Fruit fly (Drosophila melanogaster) whole organism, embryonic: Measurements from ENCODE around the gene CG4497.

Experiments
- ATbp ChIP-seq: fragments of 200-800 bp; sonication (Bioruptor generic); optimal IDR thresholded peaks from 2 replicates; lab custom pipeline; 2017; ENCODE audit warnings: missing biosample characterization, mild to moderate bottlenecking, missing genetic modification characterization, missing genetic modification reagents
- BtbVII ChIP-seq: fragments of 200-800 bp; sonication (Bioruptor generic); optimal IDR thresholded peaks from 3 replicates; lab custom pipeline; 2017; ENCODE audit warnings: missing biosample characterization, mild to moderate bottlenecking, missing genetic modification characterization
- CG10321 ChIP-seq: fragments of 200-800 bp; sonication (Bioruptor generic); IDR thresholded peaks from 2 replicates; pipeline ENCODE4 v1.3.6; 2022; ENCODE audit warnings: missing biosample characterization, missing genetic modification characterization
- CG10979 ChIP-seq: fragments of 200-800 bp; sonication (Bioruptor generic); optimal IDR thresholded peaks from 2 replicates; lab custom pipeline; 2018; ENCODE audit warnings: missing biosample characterization, mild to moderate bottlenecking, missing genetic modification characterization, moderate library complexity
- CG11398 ChIP-seq: fragments of 200-800 bp; sonication (Bioruptor generic); optimal IDR thresholded peaks from 2 replicates; lab custom pipeline; 2016; ENCODE audit warnings: missing biosample characterization, missing genetic modification characterization
- CG17612 ChIP-seq: fragments of 200-800 bp; sonication (Bioruptor generic); IDR thresholded peaks from 2 replicates; pipeline ENCODE4 v1.3.6; 2022; ENCODE audit warnings: missing biosample characterization, missing genetic modification characterization
- CG18011 ChIP-seq: fragments of 200-800 bp; sonication (Bioruptor generic); optimal IDR thresholded peaks from 2 replicates; lab custom pipeline; 2017; ENCODE audit warnings: missing biosample characterization, missing genetic modification characterization, mild to moderate bottlenecking, moderate library complexity, missing genotype
- CG2875 ChIP-seq: fragments of 200-800 bp; sonication (Bioruptor generic); optimal IDR thresholded peaks from 2 replicates; lab custom pipeline; 2017; ENCODE audit warnings: missing biosample characterization, mild to moderate bottlenecking, missing genetic modification characterization, missing genetic modification reagents
- CG31388 ChIP-seq: fragments of 200-800 bp; sonication (Bioruptor generic); optimal IDR thresholded peaks from 2 replicates; lab custom pipeline; 2016; ENCODE audit warnings: missing biosample characterization, missing genetic modification characterization
- CG3163 ChIP-seq: fragments of 200-800 bp; sonication (Bioruptor generic); optimal IDR thresholded peaks from 3 replicates; lab custom pipeline; 2016; ENCODE audit warnings: missing biosample characterization, missing genetic modification characterization
- CG32532 ChIP-seq: fragments of 200-800 bp; sonication (Bioruptor generic); IDR thresholded peaks from 2 replicates; pipeline ENCODE4 v1.3.6; 2022; ENCODE audit warnings: missing biosample characterization, missing genetic modification characterization
- CG34376 ChIP-seq: fragments of 200-800 bp; sonication (Bioruptor generic); optimal IDR thresholded peaks from 2 replicates; lab custom pipeline; 2018; ENCODE audit warnings: missing biosample characterization, mild to moderate bottlenecking, missing genetic modification characterization
- CG3995 ChIP-seq: fragments of 200-800 bp; sonication (Bioruptor generic); optimal IDR thresholded peaks from 3 replicates; lab custom pipeline; 2016; ENCODE audit warnings: missing biosample characterization, missing genetic modification characterization
- CG42726 ChIP-seq: fragments of 200-800 bp; sonication (Bioruptor generic); IDR thresholded peaks from 2 replicates; pipeline ENCODE4 v1.3.6; 2022; ENCODE audit warnings: missing biosample characterization, missing genetic modification characterization; ENCODE audit not compliant: partially characterized antibody
- CG5180 ChIP-seq: fragments of 200-800 bp; sonication (Bioruptor generic); optimal IDR thresholded peaks from 3 replicates; lab custom pipeline; 2017; ENCODE audit warnings: missing biosample characterization, missing genetic modification characterization, mild to moderate bottlenecking, moderate library complexity, missing genetic modification reagents
- CG5245 ChIP-seq: fragments of 200-800 bp; sonication (Bioruptor generic); optimal IDR thresholded peaks from 3 replicates; lab custom pipeline; 2016; ENCODE audit warnings: missing biosample characterization, missing genetic modification characterization
- CG6813 ChIP-seq: fragments of 200-800 bp; sonication (Bioruptor generic); optimal IDR thresholded peaks from 2 replicates; lab custom pipeline; 2017; ENCODE audit warnings: missing biosample characterization, missing genetic modification characterization, mild to moderate bottlenecking, moderate library complexity, missing genetic modification reagents
- CG7928 ChIP-seq: fragments of 200-800 bp; sonication (Bioruptor generic); optimal IDR thresholded peaks from 2 replicates; lab custom pipeline; 2017; ENCODE audit warnings: missing biosample characterization, mild to moderate bottlenecking, missing genetic modification characterization
- CG7963 ChIP-seq: fragments of 200-800 bp; sonication (Bioruptor generic); IDR thresholded peaks from 3 replicates; pipeline ENCODE4 v1.3.6; 2022; ENCODE audit warnings: missing biosample characterization, missing genetic modification characterization; ENCODE audit not compliant: partially characterized antibody
- Dll ChIP-seq: fragments of 200-800 bp; sonication (Bioruptor generic); IDR thresholded peaks from 4 replicates; pipeline ENCODE4 v1.3.6; 2022; ENCODE audit warnings: missing biosample characterization, missing genetic modification characterization; ENCODE audit not compliant: partially characterized antibody
- Fer3 ChIP-seq: fragments of 200-800 bp; sonication (Bioruptor generic); optimal IDR thresholded peaks from 2 replicates; lab custom pipeline; 2018; ENCODE audit warnings: missing biosample characterization, mild to moderate bottlenecking, missing genetic modification characterization, moderate library complexity
- HLH4C ChIP-seq: fragments of 200-800 bp; sonication (Bioruptor generic); IDR thresholded peaks from 3 replicates; pipeline ENCODE4 v1.3.6; 2022; ENCODE audit warnings: missing biosample characterization, missing genetic modification characterization; ENCODE audit not compliant: partially characterized antibody
- HmgD ChIP-seq: fragments of 200-800 bp; sonication (Bioruptor generic); optimal IDR thresholded peaks from 3 replicates; lab custom pipeline; 2016; ENCODE audit warnings: missing biosample characterization, missing genetic modification characterization
- Hr51 ChIP-seq, 2 experiments: fragments of 200-800 bp; sonication (Bioruptor generic); optimal IDR thresholded peaks; 2 replicates in 1 of 2; 3 replicates in 1 of 2; lab custom pipeline; 2016 to 2018; ENCODE audit warnings: missing biosample characterization in 2 of 2, missing genetic modification characterization in 2 of 2, mild to moderate bottlenecking in 1 of 2, moderate library complexity in 1 of 2
- Hsf ChIP-seq: fragments of 200-800 bp; sonication (Bioruptor generic); optimal IDR thresholded peaks from 3 replicates; lab custom pipeline; 2016; ENCODE audit warnings: missing biosample characterization, missing genetic modification characterization
- Kr ChIP-seq: fragments of 200-800 bp; sonication (Bioruptor generic); optimal IDR thresholded peaks from 2 replicates; lab custom pipeline; 2017; ENCODE audit warnings: missing biosample characterization, mild to moderate bottlenecking, missing genetic modification characterization
- Med ChIP-seq: fragments of 200-800 bp; sonication (Bioruptor generic); peaks from one replicate; lab custom pipeline; 2016; ENCODE audit warnings: missing biosample characterization, missing genetic modification characterization, mild to moderate bottlenecking, inconsistent platforms, moderate library complexity
- PHDP ChIP-seq: fragments of 200-800 bp; sonication (Bioruptor generic); optimal IDR thresholded peaks from 3 replicates; lab custom pipeline; 2018; ENCODE audit warnings: missing biosample characterization, mild to moderate bottlenecking, missing genetic modification characterization, moderate library complexity
- Scr ChIP-seq: fragments of 200-800 bp; sonication (Bioruptor generic); IDR thresholded peaks from 2 replicates; pipeline ENCODE4 v1.3.6; 2022; ENCODE audit warnings: missing biosample characterization, missing genetic modification characterization; ENCODE audit not compliant: partially characterized antibody
- Six4 ChIP-seq: fragments of 200-800 bp; sonication (Bioruptor generic); optimal IDR thresholded peaks from 2 replicates; lab custom pipeline; 2016; ENCODE audit warnings: missing biosample characterization, missing genetic modification characterization
- az2 ChIP-seq: fragments of 200-800 bp; sonication (Bioruptor generic); optimal IDR thresholded peaks from 3 replicates; lab custom pipeline; 2016; ENCODE audit warnings: missing biosample characterization, missing genetic modification characterization
- fd102C ChIP-seq: fragments of 200-800 bp; sonication (Bioruptor generic); optimal IDR thresholded peaks from 2 replicates; lab custom pipeline; 2018; ENCODE audit warnings: missing biosample characterization, mild to moderate bottlenecking, missing genetic modification characterization, moderate library complexity
- fd64A ChIP-seq: fragments of 200-800 bp; sonication (Bioruptor generic); optimal IDR thresholded peaks from 3 replicates; lab custom pipeline; 2018; ENCODE audit warnings: missing biosample characterization, mild to moderate bottlenecking, missing genetic modification characterization
- h ChIP-seq: fragments of >200 bp; optimal IDR thresholded peaks from 2 replicates; lab custom pipeline; 2017
- insv ChIP-seq, 2 experiments: fragments of 200-800 bp; sonication (Bioruptor generic); optimal IDR thresholded peaks; 3 replicates each; lab custom pipeline; 2016 to 2018; ENCODE audit warnings: missing biosample characterization in 2 of 2, missing genetic modification characterization in 2 of 2
- jigr1 ChIP-seq: fragments of 200-800 bp; sonication (Bioruptor generic); IDR thresholded peaks from 3 replicates; pipeline ENCODE4 v1.3.6; 2022; ENCODE audit warnings: missing biosample characterization, missing genetic modification characterization
- lbe ChIP-seq: fragments of 200-800 bp; sonication (Bioruptor generic); optimal IDR thresholded peaks from 2 replicates; lab custom pipeline; 2016; ENCODE audit warnings: missing biosample characterization, mild to moderate bottlenecking, missing genetic modification characterization
- mirr ChIP-seq: fragments of 200-800 bp; sonication (Bioruptor generic); optimal IDR thresholded peaks from 3 replicates; lab custom pipeline; 2018; ENCODE audit warnings: missing biosample characterization, mild to moderate bottlenecking, missing genetic modification characterization
- org-1 ChIP-seq: fragments of 200-800 bp; sonication (Bioruptor generic); optimal IDR thresholded peaks from 2 replicates; lab custom pipeline; 2017; ENCODE audit warnings: missing biosample characterization, missing genetic modification characterization
- otp ChIP-seq: fragments of 200-800 bp; sonication (Bioruptor generic); IDR thresholded peaks from 3 replicates; pipeline ENCODE4, ENCODE4 v1.3.6; 2022; ENCODE audit warnings: missing biosample characterization, missing genetic modification characterization
- pita ChIP-seq: fragments of 200-800 bp; sonication (Bioruptor generic); optimal IDR thresholded peaks from 2 replicates; lab custom pipeline; 2017; ENCODE audit warnings: missing biosample characterization, mild to moderate bottlenecking, missing genetic modification characterization
- sim ChIP-seq: fragments of 200-800 bp; sonication (Bioruptor generic); IDR thresholded peaks from 2 replicates; pipeline ENCODE4 v1.3.6; 2022; ENCODE audit warnings: missing biosample characterization, missing genetic modification characterization
- sisA ChIP-seq: fragments of 200-800 bp; sonication (Bioruptor generic); IDR thresholded peaks from 2 replicates; pipeline ENCODE4 v1.3.6; 2022; ENCODE audit warnings: missing biosample characterization, missing genetic modification characterization
- slp2 ChIP-seq: fragments of 200-800 bp; sonication (Bioruptor generic); optimal IDR thresholded peaks from 2 replicates; lab custom pipeline; 2016; ENCODE audit warnings: missing biosample characterization, missing genetic modification characterization
- sna ChIP-seq: fragments of 200-800 bp; sonication (Bioruptor generic); IDR thresholded peaks from 2 replicates; pipeline ENCODE4 v1.3.6; 2022; ENCODE audit warnings: missing biosample characterization, missing genetic modification characterization; ENCODE audit not compliant: partially characterized antibody
- sug ChIP-seq: fragments of 200-800 bp; optimal IDR thresholded peaks from 2 replicates; lab custom pipeline; 2019; ENCODE audit warnings: missing biosample characterization, mild to moderate bottlenecking, missing genetic modification characterization, moderate library complexity
- tgo ChIP-seq: fragments of 200-800 bp; sonication (Bioruptor generic); IDR thresholded peaks from 3 replicates; pipeline ENCODE4 v1.3.6; 2022; ENCODE audit warnings: missing biosample characterization, missing genetic modification characterization
- twi ChIP-seq: fragments of 200-800 bp; optimal IDR thresholded peaks from 2 replicates; lab custom pipeline; 2019; ENCODE audit warnings: missing biosample characterization, mild to moderate bottlenecking, missing genetic modification characterization, moderate library complexity
- wor ChIP-seq: fragments of 200-800 bp; sonication (Bioruptor generic); IDR thresholded peaks from 2 replicates; pipeline ENCODE4 v1.3.6; 2022; ENCODE audit warnings: missing biosample characterization, missing genetic modification characterization

Gene CG4497

DNA sequence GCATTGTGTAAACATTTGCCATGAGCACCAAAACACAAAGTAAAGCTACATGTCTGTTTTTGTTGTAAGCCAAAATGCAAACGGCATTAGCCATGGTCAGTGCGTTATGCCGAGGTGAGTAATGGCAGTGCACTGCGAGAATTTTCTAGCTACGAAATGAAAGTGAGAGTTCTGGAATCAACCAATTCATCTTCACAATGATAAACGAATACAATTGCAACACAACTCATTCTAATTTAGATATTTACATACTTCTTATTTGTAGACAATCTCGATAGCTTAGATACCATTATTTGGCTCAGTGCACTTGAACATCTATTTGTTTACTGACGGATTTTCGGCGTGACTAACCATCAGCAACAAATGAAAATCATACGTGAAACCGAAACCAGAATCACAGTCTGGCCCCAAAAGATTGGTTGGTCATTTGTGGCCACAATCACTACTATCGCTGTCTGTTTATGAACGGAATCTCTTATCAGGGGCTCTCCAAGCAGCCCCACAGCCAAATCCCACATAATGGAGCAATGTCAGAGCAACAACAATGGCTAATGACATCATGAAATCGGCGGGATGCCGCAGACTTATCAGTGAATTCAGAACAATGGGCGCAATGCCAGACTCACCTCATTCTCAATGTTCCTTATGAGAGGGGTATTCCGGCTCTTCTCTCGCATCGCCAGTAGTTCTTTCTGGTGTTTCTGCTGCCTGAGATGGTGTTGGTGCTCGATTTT is 39.4 kb downstream of the CG4497 start (continued):
- TF ChIP-seq fd64A (GFP tag; lab: Kevin White, UChicago) (no peak), sim (no peak), CG3995 (GFP tag; lab: Kevin White, UChicago) (no peak), HmgD (no peak), CG34376 (GFP tag; lab: Kevin White, UChicago) (no peak), Fer3 (tag; lab: Kevin White, UChicago) (no peak), HLH4C (no peak), CG6813 (GFP tag; lab: Kevin White, UChicago) (no peak), CG42726 (no peak), CG2875 (no peak), CG17612 (GFP tag; lab: Robert Waterston, UW) (no peak), org-1 (GFP tag; lab: Kevin White, UChicago) (peak; percentile 11), slp2 (GFP tag; lab: Kevin White, UChicago) (peak; percentile 36), sisA (GFP tag; lab: Robert Waterston, UW) (no peak), lbe (no peak), sug (peak; percentile 72), Med (GFP tag; lab: Kevin White, UChicago) (peak; percentile 84), sna (no peak), CG32532 (no peak), CG7963 (GFP tag; lab: Robert Waterston, UW) (no peak), fd102C (GFP tag; lab: Kevin White, UChicago) (no peak), ATbp (GFP tag; lab: Kevin White, UChicago) (peak; percentile 28), pita (GFP tag; lab: Kevin White, UChicago) (no peak), Kr (no peak), insv (GFP tag; optimal IDR thresholded peaks at IDR 0.05; lab: Kevin White, UChicago) (no peak), CG7928 (no peak), Six4 (GFP tag; lab: Kevin White, UChicago) (peak; percentile 25), BtbVII (GFP tag; lab: Kevin White, UChicago) (no peak), Dll (GFP tag; lab: Robert Waterston, UW) (no peak), CG10979 (tag; lab: Kevin White, UChicago) (peak; percentile 48), otp (GFP tag; lab: Robert Waterston, UW) (0 out of 3 replicates have a peak, but pooled peaks have one; percentile 21), CG5180 (no peak), jigr1 (GFP tag; lab: Robert Waterston, UW) (0 out of 3 replicates have a peak, but pooled peaks have one; percentile 36), Hsf (GFP tag; lab: Kevin White, UChicago) (peak; percentile 27), az2 (peak; percentile 36), Scr (GFP tag; lab: Robert Waterston, UW) (no peak), wor (GFP tag; lab: Robert Waterston, UW) (no peak), h (lab: Kevin White, UChicago) (no peak), CG18011 (GFP tag; lab: Kevin White, UChicago) (no peak), PHDP (tag; lab: Kevin White, UChicago) (peak; percentile 20), tgo (GFP tag; lab: Robert Waterston, UW) (peak; percentile 30; the same call in 1 of the 3 replicates), Hr51 (GFP tag; optimal IDR thresholded peaks at IDR 0.05; lab: Kevin White, UChicago) (peak in 1 of 2 experiments; percentile 53), twi (tag; lab: Kevin White, UChicago) (no peak), CG11398 (GFP tag; lab: Kevin White, UChicago) (no peak), CG3163 (GFP tag; lab: Kevin White, UChicago) (no peak), CG31388 (GFP tag; lab: Kevin White, UChicago) (no peak), mirr (no peak), CG5245 (GFP tag; lab: Kevin White, UChicago) (peak; percentile 25), CG10321 (GFP tag; lab: Robert Waterston, UW) (no peak)
